Fruit fly (Drosophila melanogaster) whole organism, embryonic: ENCODE data around the gene CG11382.

Experiments
- CG11093 ChIP-seq: fragments of 200-800 bp; sonication (Bioruptor generic); IDR thresholded peaks from 3 replicates; pipeline ENCODE4 v1.3.6; 2022; ENCODE audit warnings: missing biosample characterization, missing genetic modification characterization
- CG11560 ChIP-seq: fragments of 200-800 bp; sonication (Bioruptor generic); IDR thresholded peaks from 3 replicates; pipeline ENCODE4 v1.3.6; 2022; ENCODE audit warnings: missing biosample characterization, missing genetic modification characterization
- CG30020 ChIP-seq: fragments of 200-800 bp; optimal IDR thresholded peaks from 2 replicates; lab custom pipeline; 2019; ENCODE audit warnings: missing biosample characterization, mild to moderate bottlenecking, missing genetic modification characterization, moderate library complexity
- CG32772 ChIP-seq: fragments of 200-800 bp; sonication (Bioruptor generic); IDR thresholded peaks from 2 replicates; pipeline ENCODE4 v1.3.6; 2022; ENCODE audit warnings: missing biosample characterization, missing genetic modification characterization
- CG34224 ChIP-seq: fragments of 200-800 bp; sonication (Bioruptor generic); IDR thresholded peaks from 3 replicates; pipeline ENCODE4 v1.3.6; 2022; ENCODE audit warnings: missing biosample characterization, missing genetic modification characterization; ENCODE audit not compliant: partially characterized antibody
- CG3995 ChIP-seq: fragments of 200-800 bp; sonication (Bioruptor generic); optimal IDR thresholded peaks from 3 replicates; lab custom pipeline; 2016; ENCODE audit warnings: missing biosample characterization, missing genetic modification characterization
- CG4404 ChIP-seq: fragments of 200-800 bp; sonication (Bioruptor generic); IDR thresholded peaks from 2 replicates; pipeline ENCODE4 v1.3.6; 2022; ENCODE audit warnings: missing biosample characterization, missing genetic modification characterization
- Dbx ChIP-seq: fragments of 200-800 bp; sonication (Bioruptor generic); IDR thresholded peaks from 3 replicates; pipeline ENCODE4 v1.3.6; 2022; ENCODE audit warnings: missing biosample characterization, missing genetic modification characterization
- NC2α ChIP-seq: fragments of 200-800 bp; sonication (Bioruptor generic); optimal IDR thresholded peaks from 2 replicates; lab custom pipeline; 2016; ENCODE audit warnings: missing biosample characterization, missing genetic modification characterization
- Stat92E ChIP-seq, 3 experiments: fragments of >200 bp in 2 of 3; fragments of 200-800 bp in 1 of 3; sonication (Bioruptor generic) in 1 of 3; optimal IDR thresholded peaks; 2 replicates each; lab custom pipeline; 2017 to 2019; ENCODE audit warnings: missing biosample characterization in 3 of 3, missing genetic modification characterization in 3 of 3, mild to moderate bottlenecking in 1 of 3, moderate library complexity in 1 of 3
- al ChIP-seq: fragments of 200-800 bp; sonication (Bioruptor generic); IDR thresholded peaks from 2 replicates; pipeline ENCODE4 v1.3.6; 2022; ENCODE audit warnings: missing biosample characterization, missing genetic modification characterization
- ems ChIP-seq: fragments of 200-800 bp; sonication (Bioruptor generic); optimal IDR thresholded peaks from 3 replicates; lab custom pipeline; 2016; ENCODE audit warnings: missing biosample characterization, missing genetic modification characterization
- scrt ChIP-seq: fragments of 200-800 bp; sonication (Bioruptor generic); optimal IDR thresholded peaks from 2 replicates; lab custom pipeline; 2018; ENCODE audit warnings: missing biosample characterization, mild to moderate bottlenecking, missing genetic modification characterization, moderate library complexity

DNA sequence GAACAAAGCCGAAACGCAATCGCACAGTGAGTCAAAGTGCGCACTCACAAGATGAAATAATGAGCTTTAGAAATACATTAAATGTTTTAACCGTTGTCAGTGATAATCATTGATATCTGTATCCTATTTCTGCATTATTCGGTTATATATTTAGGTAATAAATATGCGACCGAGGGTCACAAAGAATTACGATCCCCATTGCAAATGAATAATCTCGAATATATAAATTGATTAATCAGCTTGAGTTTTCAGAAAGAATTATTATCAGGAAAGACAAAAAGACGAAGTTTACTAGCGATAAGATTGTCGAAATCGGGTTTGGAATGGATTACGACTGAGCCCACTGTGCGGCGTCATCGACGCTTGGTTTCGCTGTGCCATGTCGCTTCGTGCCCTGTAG lies 38.8 kb upstream of the CG11382 start:
- no peak for TF ChIP-seq CG3995 (GFP tag; lab: Kevin White, UChicago)
- peak; percentile 25 for TF ChIP-seq scrt (GFP tag; lab: Kevin White, UChicago)
- TF ChIP-seq CG11093 (GFP tag; lab: Robert Waterston, UW), result no peak
- TF ChIP-seq CG30020, result no peak
- no peak for TF ChIP-seq CG11560 (tag; lab: Robert Waterston, UW)
- TF ChIP-seq CG34224 (GFP tag; lab: Robert Waterston, UW), result no peak
- 0 out of 2 replicates have a peak, but pooled peaks have one; percentile 15 for TF ChIP-seq al (GFP tag; lab: Robert Waterston, UW)
- TF ChIP-seq CG32772 (GFP tag; lab: Robert Waterston, UW), result no peak
- no peak for TF ChIP-seq Dbx (GFP tag; lab: Robert Waterston, UW)
- no peak for TF ChIP-seq Stat92E (GFP tag; optimal IDR thresholded peaks at IDR 0.05; lab: Kevin White, UChicago)
- no peak for TF ChIP-seq NC2α
- TF ChIP-seq ems (GFP tag; lab: Kevin White, UChicago), result peak; percentile 17
- no peak for TF ChIP-seq CG4404
